In genomic region chrX:2308403-2308965, dm6 we compare ENCODE assay signal across 4 fruit fly cellular contexts.
TF ChIP-seq lines count a peak whose summit lies in the region.

No protein-coding gene starts in this region.

- no peak for TF ChIP-seq CTCF in whole organism, embryonic (GFP tag; optimal IDR thresholded peaks at IDR 0.05; lab: Kevin White, UChicago)

TF ChIP-seq in whole organism, embryonic, 481 proteins besides CTCF, POLR2A, EP300 and RAD21:
- TF ChIP-seq cg (GFP tag; optimal IDR thresholded peaks at IDR 0.05; lab: Kevin White, UChicago): peak; percentile 32
- no peak for TF ChIP-seq Nf-YA (GFP tag; IDR thresholded peaks at IDR 0.05; lab: Robert Waterston, UW)
- peak; percentile 77 for TF ChIP-seq crol (GFP tag; IDR thresholded peaks at IDR 0.05; lab: Robert Waterston, UW)
- TF ChIP-seq Med (GFP tag; lab: Kevin White, UChicago): peak; percentile 18
- TF ChIP-seq ac (GFP tag; optimal IDR thresholded peaks at IDR 0.05; lab: Kevin White, UChicago): peak; percentile 61
- no peak for TF ChIP-seq CG8290 (GFP tag; optimal IDR thresholded peaks at IDR 0.05; lab: Kevin White, UChicago)
- TF ChIP-seq CG8290 (tag; optimal IDR thresholded peaks at IDR 0.05; lab: Kevin White, UChicago): peak in 1 of 2 experiments; percentile 22
- peak; percentile 15; the same call in 1 of the 3 replicates for TF ChIP-seq ci (GFP tag; IDR thresholded peaks at IDR 0.05; lab: Robert Waterston, UW)
- TF ChIP-seq CG11696 (GFP tag; IDR thresholded peaks at IDR 0.05; lab: Robert Waterston, UW): peak; percentile 72; the same call in 1 of the 2 replicates
- no peak for TF ChIP-seq CG11560 (tag; IDR thresholded peaks at IDR 0.05; lab: Robert Waterston, UW)
TF ChIP-seq in whole organism, embryonic: peak in this region for 7.

TF ChIP-seq in whole organism, prepupa, 60 proteins besides CTCF, POLR2A, EP300 and RAD21 (continues in another document):
- TF ChIP-seq CG6792 (GFP tag; optimal IDR thresholded peaks at IDR 0.05; lab: Kevin White, UChicago): no peak
- TF ChIP-seq Hr4 (GFP tag; optimal IDR thresholded peaks at IDR 0.05; lab: Kevin White, UChicago): no peak
- TF ChIP-seq Ets21C (GFP tag; optimal IDR thresholded peaks at IDR 0.05; lab: Kevin White, UChicago): no peak
- no peak for TF ChIP-seq CG11762 (GFP tag; optimal IDR thresholded peaks at IDR 0.05; lab: Kevin White, UChicago; ENCODE audit: insufficient read depth)
- TF ChIP-seq spab (GFP tag; optimal IDR thresholded peaks at IDR 0.05; lab: Kevin White, UChicago): no peak
- no peak for TF ChIP-seq CG9139 (GFP tag; optimal IDR thresholded peaks at IDR 0.05; lab: Kevin White, UChicago)
- peak; percentile 13 for TF ChIP-seq esn (GFP tag; optimal IDR thresholded peaks at IDR 0.05; lab: Kevin White, UChicago)
- no peak for TF ChIP-seq salr (GFP tag; optimal IDR thresholded peaks at IDR 0.05; lab: Kevin White, UChicago)
- TF ChIP-seq Met (GFP tag; optimal IDR thresholded peaks at IDR 0.05; lab: Kevin White, UChicago): peak; percentile 23
- TF ChIP-seq lz (GFP tag; optimal IDR thresholded peaks at IDR 0.05; lab: Kevin White, UChicago): no peak
- no peak for TF ChIP-seq CG11902 (GFP tag; optimal IDR thresholded peaks at IDR 0.05; lab: Kevin White, UChicago)
- TF ChIP-seq fd85E (GFP tag; optimal IDR thresholded peaks at IDR 0.05; lab: Kevin White, UChicago): no peak
- TF ChIP-seq svp (GFP tag; lab: Kevin White, UChicago): peak; percentile 64
- TF ChIP-seq topi (GFP tag; optimal IDR thresholded peaks at IDR 0.05; lab: Kevin White, UChicago): peak; percentile 17
- TF ChIP-seq dsx (GFP tag; optimal IDR thresholded peaks at IDR 0.05; lab: Kevin White, UChicago; ENCODE audit: poor library complexity, severe bottlenecking): no peak
- TF ChIP-seq CG10631 (GFP tag; optimal IDR thresholded peaks at IDR 0.05; lab: Kevin White, UChicago): no peak
- TF ChIP-seq CG11294 (GFP tag; IDR thresholded peaks at IDR 0.05; lab: Robert Waterston, UW): no peak
- TF ChIP-seq OdsH (GFP tag; optimal IDR thresholded peaks at IDR 0.05; lab: Kevin White, UChicago): no peak
- peak; percentile 29 for TF ChIP-seq Sox14 (GFP tag; optimal IDR thresholded peaks at IDR 0.05; lab: Kevin White, UChicago)
- TF ChIP-seq Hr38 (GFP tag; optimal IDR thresholded peaks at IDR 0.05; lab: Kevin White, UChicago): no peak
- TF ChIP-seq CG6276 (GFP tag; optimal IDR thresholded peaks at IDR 0.05; lab: Kevin White, UChicago): no peak
- no peak for TF ChIP-seq CG3919 (GFP tag; optimal IDR thresholded peaks at IDR 0.05; lab: Kevin White, UChicago)
- TF ChIP-seq CG4318 (GFP tag; optimal IDR thresholded peaks at IDR 0.05; lab: Kevin White, UChicago): no peak
- peak; percentile 45 for TF ChIP-seq Eip78C (GFP tag; lab: Kevin White, UChicago)
- no peak for TF ChIP-seq CG32006 (GFP tag; optimal IDR thresholded peaks at IDR 0.05; lab: Kevin White, UChicago)
- no peak for TF ChIP-seq Eip93F (GFP tag; optimal IDR thresholded peaks at IDR 0.05; lab: Kevin White, UChicago)
- no peak for TF ChIP-seq CG8319 (GFP tag; optimal IDR thresholded peaks at IDR 0.05; lab: Kevin White, UChicago)
- no peak for TF ChIP-seq Gug (GFP tag; IDR thresholded peaks at IDR 0.05; lab: Robert Waterston, UW)
- no peak for TF ChIP-seq CG16779 (tag; optimal IDR thresholded peaks at IDR 0.05; lab: Kevin White, UChicago)

TF ChIP-seq in whole organism, pupa, 21 proteins besides CTCF, POLR2A, EP300 and RAD21:
- TF ChIP-seq CG8301 (tag; optimal IDR thresholded peaks at IDR 0.05; lab: Kevin White, UChicago): no peak
- no peak for TF ChIP-seq CG13204 (GFP tag; optimal IDR thresholded peaks at IDR 0.05; lab: Kevin White, UChicago)
- TF ChIP-seq CG12605 (GFP tag; IDR thresholded peaks at IDR 0.05; lab: Robert Waterston, UW): no peak
- TF ChIP-seq EcR (GFP tag; optimal IDR thresholded peaks at IDR 0.05; lab: Kevin White, UChicago): peak; percentile 19
- TF ChIP-seq Ets98B (GFP tag; IDR thresholded peaks at IDR 0.05; lab: Robert Waterston, UW): no peak
- no peak for TF ChIP-seq CG34367 (tag; optimal IDR thresholded peaks at IDR 0.05; lab: Kevin White, UChicago)
- TF ChIP-seq CG14655 (GFP tag; optimal IDR thresholded peaks at IDR 0.05; lab: Kevin White, UChicago): no peak

TF ChIP-seq in whole organism, wandering third instar larva, 38 proteins besides CTCF, POLR2A, EP300 and RAD21:
- TF ChIP-seq Sp1 (GFP tag; optimal IDR thresholded peaks at IDR 0.05; lab: Kevin White, UChicago): no peak
- peak; percentile 44 for TF ChIP-seq h (GFP tag; optimal IDR thresholded peaks at IDR 0.05; lab: Kevin White, UChicago)
TF ChIP-seq in whole organism, wandering third instar larva: peak in this region for 1.

Comparison
In these comparisons a context has a peak if more than half of its experiments do, and no peak if none do; other contexts are left out.
1. Of the 7 proteins assayed by ChIP-seq in both whole organism, embryonic and whole organism, prepupa: peak only in whole organism, embryonic: none; only in whole organism, prepupa: Hr39; in both: none; in neither: 6.